Worm (Caenorhabditis elegans) whole organism, L4 larva: ENCODE results near the gene lon-3.
A peak's percentile ranks its signal among the peaks of the same experiment; 100 is the strongest.

Experiments
- F10B5.3 ChIP-seq: sonication (generic microtip); optimal IDR thresholded peaks from 2 replicates; lab custom pipeline; 2016; ENCODE audit warnings: mild to moderate bottlenecking, missing genetic modification characterization, missing compliant biosample characterization
- F26F4.8 ChIP-seq: fragments of 200-800 bp; sonication (Bioruptor generic); conservative IDR thresholded peaks from 2 replicates; pipeline ENCODE4 v1.3.6; 2022; ENCODE audit warnings: missing genetic modification characterization, missing compliant biosample characterization
- F37D6.2 ChIP-seq: sonication (generic microtip); optimal IDR thresholded peaks from 2 replicates; lab custom pipeline; 2016; ENCODE audit warnings: mild to moderate bottlenecking, missing genetic modification characterization, missing compliant biosample characterization
- T20F7.1 ChIP-seq: fragments of 200-800 bp; sonication (Bioruptor generic); optimal IDR thresholded peaks from 2 replicates; lab custom pipeline; 2018; ENCODE audit warnings: mild to moderate bottlenecking, missing genetic modification characterization, missing compliant biosample characterization
- Y48G9A.11 ChIP-seq: fragments of 200-800 bp; sonication (Bioruptor generic); IDR thresholded peaks from 2 replicates; pipeline ENCODE4 v1.3.6; 2022; ENCODE audit warnings: missing genetic modification reagents, missing genetic modification characterization, missing compliant biosample characterization
- aly-2 ChIP-seq: sonication (generic microtip); optimal IDR thresholded peaks from 2 replicates; lab custom pipeline; 2018; ENCODE audit warnings: missing biosample characterization, missing genetic modification characterization
- ces-1 ChIP-seq: fragments of 150-350 bp; sonication (generic microtip); optimal IDR thresholded peaks from 4 replicates; lab custom pipeline; 2014; ENCODE audit warnings: missing biosample characterization, missing genetic modification reagents, missing genetic modification characterization
- cey-2 ChIP-seq: sonication (generic microtip); optimal IDR thresholded peaks from 3 replicates; lab custom pipeline; 2017; ENCODE audit warnings: missing genetic modification characterization, mild to moderate bottlenecking, missing compliant biosample characterization, antibody characterized with exemption, borderline replicate concordance; ENCODE audit not compliant: insufficient read depth
- daf-16 ChIP-seq, 3 experiments: sonication (generic microtip); optimal IDR thresholded peaks; 2 replicates each; lab custom pipeline; 2016 to 2017; ENCODE audit warnings: missing genetic modification characterization in 3 of 3, missing genetic modification reagents in 3 of 3, mild to moderate bottlenecking in 2 of 3, missing compliant biosample characterization in 2 of 3, missing biosample characterization in 1 of 3, moderate library complexity in 1 of 3
- dmd-6 ChIP-seq: fragments of 200-800 bp; sonication (Bioruptor generic); IDR thresholded peaks from 2 replicates; pipeline ENCODE4 v1.3.6; 2022; ENCODE audit warnings: missing genetic modification reagents, missing genetic modification characterization, missing compliant biosample characterization
- dmd-8 ChIP-seq: fragments of 200-800 bp; sonication (Bioruptor generic); IDR thresholded peaks from 2 replicates; pipeline ENCODE4 v1.3.6; 2022; ENCODE audit warnings: missing genetic modification characterization, missing compliant biosample characterization
- dmd-9 ChIP-seq: fragments of 200-800 bp; sonication (Bioruptor generic); IDR thresholded peaks from 2 replicates; pipeline ENCODE4 v1.3.6; 2022; ENCODE audit warnings: missing genetic modification reagents, missing genetic modification characterization, missing compliant biosample characterization
- dpl-1 ChIP-seq: fragments of 150-350 bp; optimal IDR thresholded peaks from 2 replicates; lab custom pipeline; 2014; ENCODE audit warnings: missing biosample characterization, missing genetic modification reagents, missing genetic modification characterization
- egl-43 ChIP-seq: fragments of 200-800 bp; sonication (Bioruptor generic); IDR thresholded peaks from 2 replicates; pipeline ENCODE4 v1.3.6; 2022; ENCODE audit warnings: missing genetic modification reagents, missing genetic modification characterization, missing compliant biosample characterization
- lin-1 ChIP-seq: fragments of 200-800 bp; sonication (Bioruptor generic); IDR thresholded peaks from 2 replicates; pipeline ENCODE4 v1.3.6; 2022; ENCODE audit warnings: missing genetic modification reagents, missing genetic modification characterization, missing compliant biosample characterization
- lin-13 ChIP-seq: fragments of 150-350 bp; optimal IDR thresholded peaks from 2 replicates; lab custom pipeline; 2014; ENCODE audit warnings: missing biosample characterization, missing genetic modification reagents, missing genetic modification characterization
- madf-5 ChIP-seq, 2 experiments: fragments of 200-800 bp; sonication (Bioruptor generic); IDR thresholded peaks; 2 replicates each; pipeline ENCODE4 v1.3.6; 2022; ENCODE audit warnings: missing compliant biosample characterization in 2 of 2, missing genetic modification characterization in 2 of 2
- madf-9 ChIP-seq: fragments of 200-800 bp; sonication (Bioruptor generic); conservative IDR thresholded peaks from 2 replicates; pipeline ENCODE4 v1.3.6; 2022; ENCODE audit warnings: missing genetic modification reagents, missing genetic modification characterization, missing compliant biosample characterization
- mdl-1 ChIP-seq, 2 experiments: fragments of 150-350 bp in 1 of 2; sonication (generic microtip) in 1 of 2; optimal IDR thresholded peaks; 2 replicates each; lab custom pipeline; 2014 to 2017; ENCODE audit warnings: missing biosample characterization in 2 of 2, missing genetic modification characterization in 2 of 2
- mes-2 ChIP-seq: sonication (generic microtip); optimal IDR thresholded peaks from 2 replicates; lab custom pipeline; 2016; ENCODE audit warnings: missing genotype, mild to moderate bottlenecking, missing genetic modification characterization, missing compliant biosample characterization; ENCODE audit not compliant: poor library complexity, severe bottlenecking
- mxl-3 ChIP-seq: fragments of 200-800 bp; sonication (Bioruptor generic); optimal IDR thresholded peaks from 2 replicates; lab custom pipeline; 2018; ENCODE audit warnings: mild to moderate bottlenecking, missing genetic modification characterization, missing compliant biosample characterization
- nhr-111 ChIP-seq: fragments of 200-800 bp; sonication (Bioruptor generic); optimal IDR thresholded peaks from 2 replicates; lab custom pipeline; 2018; ENCODE audit warnings: mild to moderate bottlenecking, missing genetic modification characterization, missing compliant biosample characterization
- nhr-25 ChIP-seq: sonication (generic microtip); optimal IDR thresholded peaks from 2 replicates; lab custom pipeline; 2017; ENCODE audit warnings: missing genetic modification characterization, mild to moderate bottlenecking, missing compliant biosample characterization, antibody characterized with exemption, moderate library complexity, borderline replicate concordance; ENCODE audit not compliant: insufficient read depth
- nhr-28 ChIP-seq: fragments of 150-350 bp; optimal IDR thresholded peaks from 2 replicates; lab custom pipeline; 2014; ENCODE audit warnings: missing biosample characterization, missing genetic modification characterization
- nhr-6 ChIP-seq: fragments of 150-350 bp; optimal IDR thresholded peaks from 2 replicates; lab custom pipeline; 2014; ENCODE audit warnings: missing biosample characterization, missing genetic modification characterization
- pha-4 ChIP-seq, 2 experiments: fragments of 150-350 bp in 1 of 2; fragments of 200-800 bp in 1 of 2; sonication (Bioruptor generic) in 1 of 2; IDR thresholded peaks in 1 of 2; optimal IDR thresholded peaks in 1 of 2; 2 replicates each; pipeline versions ENCODE4 v1.3.6 to Lab custom; 2014 to 2022; ENCODE audit warnings: missing genetic modification characterization in 2 of 2, missing genetic modification reagents in 2 of 2, missing biosample characterization in 1 of 2, missing compliant biosample characterization in 1 of 2
- php-3 ChIP-seq: fragments of 200-800 bp; sonication (Bioruptor generic); IDR thresholded peaks from 2 replicates; pipeline ENCODE4 v1.3.6; 2022; ENCODE audit warnings: missing genetic modification reagents, missing genetic modification characterization, missing compliant biosample characterization
- pqm-1 ChIP-seq: sonication (generic microtip); optimal IDR thresholded peaks from 2 replicates; lab custom pipeline; 2017; ENCODE audit warnings: missing biosample characterization, missing genetic modification characterization
- saeg-2 ChIP-seq: fragments of 200-800 bp; sonication (Bioruptor generic); IDR thresholded peaks from 2 replicates; pipeline ENCODE4 v1.3.6; 2022; ENCODE audit warnings: missing genetic modification reagents, missing genetic modification characterization, missing compliant biosample characterization
- tra-1 ChIP-seq: fragments of 200-800 bp; sonication (Bioruptor generic); IDR thresholded peaks from 2 replicates; pipeline ENCODE4 v1.3.6; 2022; ENCODE audit warnings: missing genetic modification reagents, missing genetic modification characterization, missing compliant biosample characterization
- unc-39 ChIP-seq: sonication (generic microtip); optimal IDR thresholded peaks from 2 replicates; lab custom pipeline; 2017; ENCODE audit warnings: missing biosample characterization, missing genetic modification characterization
- unc-62 ChIP-seq, 3 experiments: fragments of 150-350 bp in 1 of 3; sonication (generic microtip); optimal IDR thresholded peaks in 2 of 3; peaks in 1 of 3; 1 replicate in 1 of 3; 2 replicates in 2 of 3; lab custom pipeline; 2014 to 2017; ENCODE audit warnings: missing biosample characterization in 3 of 3, missing genetic modification characterization in 3 of 3, missing genetic modification reagents in 3 of 3, missing genotype in 1 of 3
- zip-2 ChIP-seq: fragments of 150-350 bp; optimal IDR thresholded peaks from 2 replicates; lab custom pipeline; 2014; ENCODE audit warnings: missing biosample characterization, missing genetic modification characterization

The lon-3 gene

DNA sequence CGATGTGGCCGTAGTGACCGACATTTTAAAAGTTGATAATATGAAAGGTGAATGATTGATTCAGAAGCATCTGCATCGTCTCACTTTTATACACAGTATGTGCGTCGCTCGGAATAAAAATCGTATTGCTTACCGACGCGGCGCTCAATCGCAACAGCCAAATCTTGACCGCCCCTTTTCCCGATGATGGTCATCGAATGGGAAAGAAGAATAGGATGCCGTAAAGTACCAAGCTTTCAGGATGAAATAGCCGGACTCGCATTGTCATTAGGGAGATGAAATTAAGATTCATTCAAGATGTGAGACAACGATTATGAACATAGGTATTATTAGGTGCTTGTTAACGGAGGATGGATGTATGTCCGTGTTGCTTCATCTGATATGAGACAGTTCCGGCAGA lies at the start of gene lon-3:
TSS of gene lon-3 (minus strand) at position 101 of the 400 bp plus-strand sequence.
- TF ChIP-seq F10B5.3 (no peak), egl-43 (GFP tag; lab: Robert Waterston, UW) (no peak), dmd-9 (GFP tag; lab: Robert Waterston, UW) (no peak)

- TF ChIP-seq nhr-111 (GFP tag; lab: Kevin White, UChicago) (no peak), zip-2 (tag; lab: Kevin White, UChicago) (peak; percentile 72), mes-2 (peak; percentile 38), mxl-3 (GFP tag; lab: Kevin White, UChicago) (no peak), madf-5 (GFP tag; IDR thresholded peaks at IDR 0.05; lab: Robert Waterston, UW) (no peak), F26F4.8 (GFP tag; lab: Robert Waterston, UW) (no peak), daf-16 (GFP tag; optimal IDR thresholded peaks at IDR 0.05; lab: Kevin White, UChicago) (no peak), daf-16 (tag; optimal IDR thresholded peaks at IDR 0.05; lab: Kevin White, UChicago) (peak; percentile 92), T20F7.1 (GFP tag; lab: Kevin White, UChicago) (peak; percentile 93), cey-2 (tag; lab: Kevin White, UChicago) (no peak), nhr-25 (tag; lab: Kevin White, UChicago) (no peak), saeg-2 (GFP tag; lab: Robert Waterston, UW) (no peak), nhr-6 (tag; lab: Kevin White, UChicago) (peak; percentile 86), Y48G9A.11 (peak; percentile 66), pqm-1 (tag; lab: Kevin White, UChicago) (no peak), madf-9 (no peak), dpl-1 (GFP tag; lab: Kevin White, UChicago) (peak; percentile 60)
Observed at ce11 chrV:12245777-12246452, 47.5 kb upstream of the lon-3 start.

- no peak for TF ChIP-seq saeg-2 (GFP tag; lab: Robert Waterston, UW)
- TF ChIP-seq dmd-8 (GFP tag; lab: Robert Waterston, UW), result no peak
- TF ChIP-seq php-3 (GFP tag; lab: Robert Waterston, UW), result no peak
- TF ChIP-seq aly-2 (tag; lab: Kevin White, UChicago), result no peak
- no peak for TF ChIP-seq nhr-28
- no peak for TF ChIP-seq lin-13 (GFP tag; lab: Kevin White, UChicago)
- no peak for TF ChIP-seq mdl-1 (tag; optimal IDR thresholded peaks at IDR 0.05; lab: Kevin White, UChicago)
- TF ChIP-seq dmd-6 (GFP tag; lab: Robert Waterston, UW), result peak; percentile 70
- TF ChIP-seq tra-1, result 0 out of 2 replicates have a peak, but pooled peaks have one; percentile 27
- TF ChIP-seq lin-1, result 0 out of 2 replicates have a peak, but pooled peaks have one; percentile 25
- TF ChIP-seq pha-4 (GFP tag; IDR thresholded peaks at IDR 0.05; lab: Robert Waterston, UW), result no peak
- peak; percentile 81 for TF ChIP-seq pha-4 (tag; optimal IDR thresholded peaks at IDR 0.05; lab: Kevin White, UChicago)
- no peak for TF ChIP-seq nhr-111 (GFP tag; lab: Kevin White, UChicago)
- TF ChIP-seq daf-16 (GFP tag; optimal IDR thresholded peaks at IDR 0.05; lab: Kevin White, UChicago), result peak in 1 of 2 experiments; percentile 69
- no peak for TF ChIP-seq daf-16 (tag; optimal IDR thresholded peaks at IDR 0.05; lab: Kevin White, UChicago)
- TF ChIP-seq F37D6.2, result no peak
- TF ChIP-seq unc-62 (GFP tag; optimal IDR thresholded peaks at IDR 0.05 in 1 of 2; lab: Kevin White, UChicago), result peak in 1 of 2 experiments; percentile 8
- no peak for TF ChIP-seq unc-62 (tag; optimal IDR thresholded peaks at IDR 0.05; lab: Kevin White, UChicago)
- TF ChIP-seq unc-39 (tag; lab: Kevin White, UChicago), result no peak
- no peak for TF ChIP-seq ces-1 (GFP tag; lab: Kevin White, UChicago)
- TF ChIP-seq, all 104 proteins: peak for 6
Observed at ce11 chrV:12244980-12245742, 46.7 kb upstream of the lon-3 start, which contains the start of the genes T04H1.13, slfl-5 and rad-50. Gene T04H1.13 (minus strand): TSS chrV:12245030. Gene slfl-5 (minus strand): TSS chrV:12245044. Gene rad-50 (plus strand): TSS chrV:12245646.
